Worm (Caenorhabditis elegans) whole organism, L4/young adult: ENCODE data around the gene pqn-92.
A peak's percentile ranks its signal among the peaks of the same experiment; 100 is the strongest.

Source experiments
- W03F9.2 ChIP-seq: fragments of 150-350 bp; optimal IDR thresholded peaks from 2 replicates; lab custom pipeline; 2014; ENCODE audit warnings: missing biosample characterization, missing genetic modification characterization
- dao-5 ChIP-seq: sonication (generic microtip); optimal IDR thresholded peaks from 2 replicates; lab custom pipeline; 2016; ENCODE audit warnings: missing genotype, missing genetic modification characterization, moderate library complexity, missing compliant biosample characterization
- him-1 ChIP-seq: sonication (generic microtip); optimal IDR thresholded peaks from 2 replicates; lab custom pipeline; 2016; ENCODE audit warnings: missing genotype, missing genetic modification reagents, missing genetic modification characterization, missing compliant biosample characterization

The pqn-92 gene

ce11 chrIII:12317492-12317891 is 9.9 kb downstream of the pqn-92 start:
- TF ChIP-seq dao-5 (tag; lab: Kevin White, UChicago) (no peak), him-1 (tag; lab: Kevin White, UChicago) (no peak), W03F9.2 (tag; lab: Kevin White, UChicago) (no peak)

- TF ChIP-seq W03F9.2 (tag; lab: Kevin White, UChicago) (no peak), dao-5 (tag; lab: Kevin White, UChicago) (no peak), him-1 (tag; lab: Kevin White, UChicago) (no peak)
Measured at ce11 chrIII:12318794-12319193, 11.2 kb downstream of the pqn-92 start, which contains the start of gene Y75B8A.28. Gene Y75B8A.28, plus strand, starts transcription at chrIII:12319089.

DNA sequence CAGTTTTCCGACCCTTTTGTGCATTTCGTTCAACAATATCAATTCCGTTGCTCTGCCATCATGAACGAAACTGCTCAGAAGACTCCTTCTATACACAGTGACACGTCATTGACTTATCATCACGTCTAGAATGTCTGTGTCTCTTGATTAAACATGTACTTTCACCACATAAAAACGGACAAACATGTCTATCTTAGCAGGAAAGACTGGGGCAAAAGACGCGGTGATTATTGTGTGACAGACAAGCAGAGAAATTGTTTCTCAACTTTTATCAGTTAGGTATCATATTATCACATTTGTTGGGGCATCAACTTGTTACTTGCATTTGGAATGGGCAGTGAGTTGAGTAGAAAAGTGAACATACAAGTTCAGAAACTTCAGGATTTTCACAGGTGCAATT is 17.7 kb downstream of the pqn-92 start:
- TF ChIP-seq dao-5 (tag; lab: Kevin White, UChicago) (no peak), him-1 (tag; lab: Kevin White, UChicago) (no peak), W03F9.2 (tag; lab: Kevin White, UChicago) (no peak)

DNA sequence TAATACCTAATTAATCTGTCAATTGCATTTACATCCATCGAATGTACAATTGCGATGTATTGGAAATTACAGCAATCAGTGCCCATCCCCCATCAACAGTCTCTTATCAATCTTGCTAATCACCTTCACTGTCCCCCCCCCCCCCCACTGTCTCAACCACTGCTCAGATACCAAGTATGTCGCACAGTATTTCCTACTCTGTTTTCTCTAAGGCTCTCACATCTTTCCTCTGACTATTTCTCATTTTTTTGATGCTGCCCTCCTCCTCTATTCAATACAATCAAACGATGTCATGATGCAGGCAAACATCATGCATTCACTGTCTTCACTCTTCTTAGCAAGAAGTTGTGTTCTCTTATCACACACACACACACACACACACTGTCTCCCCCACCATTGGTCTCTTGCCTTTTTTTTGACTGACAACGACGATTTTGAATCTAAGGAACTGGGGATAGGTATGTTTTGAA is 20.0 kb downstream of the pqn-92 start, which contains the start of the genes zip-12 and Y75B8A.63:
TSS of gene zip-12 (plus strand) at position 387 of the 470 bp plus-strand sequence.
TSS of gene Y75B8A.63 (plus strand) at position 420 of the 470 bp plus-strand sequence.
- TF ChIP-seq W03F9.2 (tag; lab: Kevin White, UChicago) (no peak), dao-5 (tag; lab: Kevin White, UChicago) (no peak), him-1 (tag; lab: Kevin White, UChicago) (no peak)

DNA sequence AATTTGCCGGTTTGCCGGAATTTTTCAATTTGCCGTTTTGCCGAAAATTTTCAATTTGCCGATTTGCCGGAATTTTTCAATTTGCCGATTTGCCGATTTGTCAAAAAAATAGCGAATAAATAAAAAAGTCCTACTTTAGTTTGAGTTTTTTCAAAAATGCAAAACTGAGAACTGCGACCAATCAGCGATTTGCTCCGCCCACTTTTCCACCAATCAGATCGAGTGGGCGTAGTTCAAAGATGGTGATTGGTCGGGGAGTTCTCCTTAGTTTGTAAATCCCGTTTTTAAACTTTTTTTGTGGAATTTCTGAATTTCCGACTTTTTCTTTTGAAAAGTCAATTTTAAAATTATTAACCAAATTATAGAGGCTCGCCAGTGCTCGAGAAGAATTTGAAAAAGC is 23.7 kb downstream of the pqn-92 start:
- TF ChIP-seq dao-5 (tag; lab: Kevin White, UChicago), result no peak
- no peak for TF ChIP-seq W03F9.2 (tag; lab: Kevin White, UChicago)
- no peak for TF ChIP-seq him-1 (tag; lab: Kevin White, UChicago)

ce11 chrIII:12333445-12333844 is 25.9 kb downstream of the pqn-92 start, which contains the start of gene zip-1:
Gene zip-1, plus strand, starts transcription at chrIII:12333745.
- TF ChIP-seq him-1 (tag; lab: Kevin White, UChicago) (no peak), W03F9.2 (tag; lab: Kevin White, UChicago) (no peak), dao-5 (tag; lab: Kevin White, UChicago) (no peak)

DNA sequence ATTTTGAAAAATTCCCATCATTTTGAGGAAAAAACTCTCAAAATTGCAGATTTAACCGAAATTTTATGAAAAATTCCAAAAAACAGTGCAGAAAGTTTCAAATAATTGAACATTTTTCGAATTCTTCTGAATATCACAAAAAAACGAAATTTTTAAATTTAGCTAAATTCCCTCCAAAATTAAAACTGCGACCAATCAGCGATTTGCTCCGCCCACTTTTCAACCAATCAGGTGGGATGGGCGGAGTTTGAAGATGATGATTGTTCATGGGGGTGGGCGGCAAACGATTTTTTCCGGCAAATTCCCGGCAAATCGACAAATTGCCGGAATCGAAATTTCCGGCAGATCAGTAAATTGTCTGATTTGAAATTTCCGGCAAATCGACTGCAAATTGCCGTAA is 26.7 kb downstream of the pqn-92 start:
- TF ChIP-seq dao-5 (tag; lab: Kevin White, UChicago), result no peak
- no peak for TF ChIP-seq him-1 (tag; lab: Kevin White, UChicago)
- no peak for TF ChIP-seq W03F9.2 (tag; lab: Kevin White, UChicago)

- TF ChIP-seq him-1 (tag; lab: Kevin White, UChicago) (no peak), W03F9.2 (tag; lab: Kevin White, UChicago) (peak; percentile 1), dao-5 (tag; lab: Kevin White, UChicago) (no peak)
Measured at ce11 chrIII:12335400-12335994, 27.9 kb downstream of the pqn-92 start.

DNA sequence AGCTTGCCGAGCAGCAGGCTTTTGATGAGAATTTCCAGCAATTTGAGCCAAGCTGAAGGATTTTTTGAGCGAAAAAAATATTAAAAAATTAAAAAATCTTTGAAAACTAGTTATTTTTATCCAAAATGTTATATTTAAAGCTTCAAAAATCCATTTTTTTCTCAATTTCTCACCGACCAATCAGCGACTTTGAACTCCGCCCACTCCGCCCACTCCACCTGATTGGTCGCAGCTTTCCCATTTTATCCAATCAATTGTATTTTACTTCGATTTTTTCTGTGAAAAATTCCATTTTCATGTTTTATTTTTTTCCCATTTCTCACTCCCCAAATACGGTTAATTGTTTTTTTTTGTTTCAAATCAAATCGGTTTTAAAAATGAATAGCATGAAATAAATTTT is 37.4 kb downstream of the pqn-92 start:
- no peak for TF ChIP-seq W03F9.2 (tag; lab: Kevin White, UChicago)
- no peak for TF ChIP-seq dao-5 (tag; lab: Kevin White, UChicago)
- no peak for TF ChIP-seq him-1 (tag; lab: Kevin White, UChicago)

DNA sequence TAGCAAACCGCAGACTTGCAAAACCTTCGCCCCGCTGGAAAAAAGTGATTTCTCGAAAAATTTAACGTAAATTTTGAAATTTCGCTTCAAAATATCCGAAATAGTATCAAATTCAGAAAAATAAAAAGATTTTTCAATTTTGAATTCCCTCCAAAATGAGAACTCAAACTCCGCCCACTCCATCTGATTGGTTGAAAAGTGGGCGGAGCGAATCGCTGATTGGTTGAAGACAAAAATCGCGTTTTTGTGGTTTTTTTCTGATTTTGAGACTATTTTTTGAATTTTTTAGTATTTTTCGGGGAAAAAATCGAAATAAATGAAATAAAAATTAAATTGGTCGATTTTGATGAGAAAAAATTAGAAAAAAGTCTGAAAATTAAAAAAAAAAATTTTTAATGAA is 41.4 kb downstream of the pqn-92 start:
- TF ChIP-seq W03F9.2 (tag; lab: Kevin White, UChicago) (no peak), dao-5 (tag; lab: Kevin White, UChicago) (no peak), him-1 (tag; lab: Kevin White, UChicago) (no peak)

DNA sequence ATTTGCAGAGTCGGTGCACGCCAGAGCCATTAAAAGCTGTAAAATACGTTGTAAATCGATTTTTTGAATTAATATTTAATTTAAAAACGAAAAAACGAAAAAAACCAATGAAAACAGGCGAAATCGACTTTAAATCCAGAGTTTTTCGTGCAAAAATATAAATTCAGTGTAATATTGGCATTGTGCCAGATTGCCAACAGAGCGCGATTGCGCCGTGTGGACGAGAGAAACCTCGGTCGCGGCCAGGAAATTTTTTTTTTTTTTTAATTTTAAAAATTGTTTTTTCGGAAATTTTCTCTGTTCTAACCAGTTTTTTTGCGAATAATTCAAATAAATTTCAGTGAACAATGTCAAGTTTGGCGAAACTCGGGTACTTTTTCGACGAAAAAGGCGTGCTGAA is 43.7 kb downstream of the pqn-92 start, which contains the start of the genes pph-4.1 and Y75B8A.31:
TSS of gene pph-4.1 (minus strand) at position 36 of the 400 bp plus-strand sequence.
TSS of gene Y75B8A.31 (plus strand) at position 342 of the 400 bp plus-strand sequence.
- TF ChIP-seq dao-5 (tag; lab: Kevin White, UChicago) (no peak), W03F9.2 (tag; lab: Kevin White, UChicago) (peak; percentile 94), him-1 (tag; lab: Kevin White, UChicago) (peak; percentile 58)

DNA sequence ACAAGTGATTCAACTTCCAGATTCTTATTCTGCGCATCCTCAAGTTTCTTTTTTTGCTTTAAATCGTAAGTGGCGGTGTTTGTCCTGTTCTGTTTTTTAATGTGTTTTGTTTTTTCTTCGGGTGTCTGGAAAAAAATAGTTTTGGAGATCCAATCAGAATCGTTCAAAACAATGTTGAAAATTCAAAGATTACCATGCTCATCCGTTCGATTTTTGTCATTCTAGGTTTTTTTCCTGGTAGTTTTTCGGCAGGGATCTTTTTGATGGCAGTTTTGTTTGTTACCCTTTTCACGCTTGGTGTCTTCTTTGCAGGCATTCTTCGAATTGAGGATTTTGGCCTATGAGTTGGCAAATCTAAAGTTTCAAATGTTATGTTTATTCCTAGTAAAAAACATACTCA is 49.0 kb downstream of the pqn-92 start:
- TF ChIP-seq him-1 (tag; lab: Kevin White, UChicago), result no peak
- no peak for TF ChIP-seq W03F9.2 (tag; lab: Kevin White, UChicago)
- TF ChIP-seq dao-5 (tag; lab: Kevin White, UChicago), result no peak

ce11 chrIII:12358461-12358860 is 50.9 kb downstream of the pqn-92 start, which contains the start of gene Y75B8A.32:
Gene Y75B8A.32, minus strand, starts transcription at chrIII:12358561.
- no peak for TF ChIP-seq dao-5 (tag; lab: Kevin White, UChicago)
- no peak for TF ChIP-seq W03F9.2 (tag; lab: Kevin White, UChicago)
- TF ChIP-seq him-1 (tag; lab: Kevin White, UChicago), result no peak
